Worm (Caenorhabditis elegans): ENCODE data around the gene nphp-4.

- TF ChIP-seq unc-62 (GFP tag; optimal IDR thresholded peaks at IDR 0.05) (no peak), ztf-11 (tag; optimal IDR thresholded peaks at IDR 0.05) (no peak), mep-1 (tag; optimal IDR thresholded peaks at IDR 0.05) (no peak), nhr-237 (tag; optimal IDR thresholded peaks at IDR 0.05) (no peak)
These were observed 47.8 kb upstream of the nphp-4 start, which contains the start of the genes sodh-2 and srx-76 for ce11 chrV:11891143-11891862.
